Worm (Caenorhabditis elegans): ENCODE measurements around the gene F28C10.1.

The F28C10.1 gene

ce11 chrX:520881-521280 lies 22.0 kb upstream of the F28C10.1 start, which contains the start of gene B0310.3:
Gene B0310.3 (minus strand): TSS chrX:520981.
- TF ChIP-seq lsy-2 (tag; optimal IDR thresholded peaks at IDR 0.05) (no peak), lin-39 (tag; optimal IDR thresholded peaks at IDR 0.05) (no peak), C34F6.9 (tag; optimal IDR thresholded peaks at IDR 0.05) (no peak), lin-11 (tag; optimal IDR thresholded peaks at IDR 0.05) (no peak)

ce11 chrX:524498-524897 lies 18.4 kb upstream of the F28C10.1 start:
- TF ChIP-seq nhr-23 (tag; optimal IDR thresholded peaks at IDR 0.05) (no peak), crh-2 (tag; optimal IDR thresholded peaks at IDR 0.05) (no peak), nhr-25 (tag; optimal IDR thresholded peaks at IDR 0.05) (no peak)

DNA sequence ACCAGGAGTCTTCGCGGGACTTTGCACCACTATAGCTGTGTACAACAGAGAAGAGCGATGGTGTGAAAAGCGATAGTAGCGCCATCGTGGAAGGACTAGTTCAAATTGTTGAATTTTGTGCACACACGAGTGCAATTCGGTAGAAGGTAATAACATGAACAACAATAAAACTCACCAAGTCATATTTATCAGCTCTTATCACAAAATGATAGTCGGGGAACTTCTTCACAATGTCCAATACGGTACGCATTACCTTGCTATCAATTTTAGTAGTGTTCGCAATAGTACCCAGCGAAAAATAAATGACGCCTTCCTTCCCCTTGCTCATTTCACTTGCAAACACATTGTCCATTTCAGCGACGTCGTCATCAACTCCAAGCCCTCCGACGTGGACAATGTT lies 15.2 kb upstream of the F28C10.1 start:
- no peak for TF ChIP-seq lin-13 (GFP tag; optimal IDR thresholded peaks at IDR 0.05)
- no peak for TF ChIP-seq nhr-12 (tag; optimal IDR thresholded peaks at IDR 0.05)
- TF ChIP-seq zag-1 (tag; optimal IDR thresholded peaks at IDR 0.05): no peak
- no peak for TF ChIP-seq lsy-2 (tag; optimal IDR thresholded peaks at IDR 0.05)
- peak; percentile 52 for TF ChIP-seq fos-1 (tag; optimal IDR thresholded peaks at IDR 0.05)

ce11 chrX:528761-529160 lies 14.1 kb upstream of the F28C10.1 start:
- TF ChIP-seq lin-13 (GFP tag; optimal IDR thresholded peaks at IDR 0.05) (no peak), peb-1 (tag; optimal IDR thresholded peaks at IDR 0.05) (no peak), ztf-11 (tag; optimal IDR thresholded peaks at IDR 0.05) (no peak), nhr-11 (tag; optimal IDR thresholded peaks at IDR 0.05) (no peak), gmeb-1 (tag; optimal IDR thresholded peaks at IDR 0.05) (no peak)

- TF ChIP-seq sma-3 (GFP tag; optimal IDR thresholded peaks at IDR 0.05) (no peak), fos-1 (tag; optimal IDR thresholded peaks at IDR 0.05) (no peak), C34F6.9 (tag; optimal IDR thresholded peaks at IDR 0.05) (no peak), nhr-6 (tag; optimal IDR thresholded peaks at IDR 0.05) (no peak), lsy-2 (tag; optimal IDR thresholded peaks at IDR 0.05) (no peak), mab-5 (tag; optimal IDR thresholded peaks at IDR 0.05) (no peak), egl-27 (tag; optimal IDR thresholded peaks at IDR 0.05) (no peak), nhr-237 (tag; optimal IDR thresholded peaks at IDR 0.05) (no peak), lin-13 (GFP tag; optimal IDR thresholded peaks at IDR 0.05) (no peak), nhr-129 (tag; optimal IDR thresholded peaks at IDR 0.05) (no peak), ztf-11 (tag; optimal IDR thresholded peaks at IDR 0.05) (no peak)
Measured at ce11 chrX:529386-529785, 13.5 kb upstream of the F28C10.1 start.

- TF ChIP-seq mbf-1 (tag; optimal IDR thresholded peaks at IDR 0.05) (no peak), blmp-1 (tag; optimal IDR thresholded peaks at IDR 0.05; ENCODE audit: insufficient read depth) (no peak), ztf-4 (tag; optimal IDR thresholded peaks at IDR 0.05) (no peak), unc-62 (GFP tag; optimal IDR thresholded peaks at IDR 0.05) (no peak), unc-39 (tag; optimal IDR thresholded peaks at IDR 0.05) (no peak), nhr-10 (tag; optimal IDR thresholded peaks at IDR 0.05) (no peak), crh-2 (tag; optimal IDR thresholded peaks at IDR 0.05) (peak; percentile 63), elt-3 (tag; optimal IDR thresholded peaks at IDR 0.05) (no peak), fos-1 (tag; optimal IDR thresholded peaks at IDR 0.05) (peak; percentile 94), sem-4 (tag; optimal IDR thresholded peaks at IDR 0.05) (no peak), sma-9 (GFP tag; optimal IDR thresholded peaks at IDR 0.05) (peak; percentile 46), sma-9 (tag; optimal IDR thresholded peaks at IDR 0.05) (no peak)
Measured at ce11 chrX:530011-530410, 12.9 kb upstream of the F28C10.1 start, which contains the start of gene ugt-46. Gene ugt-46 (minus strand): TSS chrX:530289.

- TF ChIP-seq ama-1 (optimal IDR thresholded peaks at IDR 0.05) (no peak), snpc-4 (tag; optimal IDR thresholded peaks at IDR 0.05) (no peak), nhr-237 (tag; optimal IDR thresholded peaks at IDR 0.05) (no peak), nhr-129 (tag; optimal IDR thresholded peaks at IDR 0.05) (no peak), mdl-1 (tag; optimal IDR thresholded peaks at IDR 0.05) (no peak), nhr-23 (tag; optimal IDR thresholded peaks at IDR 0.05) (no peak), elt-3 (tag; optimal IDR thresholded peaks at IDR 0.05) (no peak), nhr-25 (tag; optimal IDR thresholded peaks at IDR 0.05) (no peak), blmp-1 (tag; optimal IDR thresholded peaks at IDR 0.05; ENCODE audit: insufficient read depth) (no peak), elt-1 (tag; optimal IDR thresholded peaks at IDR 0.05) (no peak), nhr-6 (tag; optimal IDR thresholded peaks at IDR 0.05) (no peak), unc-55 (GFP tag; optimal IDR thresholded peaks at IDR 0.05) (no peak), F13H6.1 (tag; optimal IDR thresholded peaks at IDR 0.05) (no peak), lin-13 (GFP tag; optimal IDR thresholded peaks at IDR 0.05) (no peak), nhr-77 (tag; optimal IDR thresholded peaks at IDR 0.05) (no peak), Y55F3AM.14 (GFP tag; optimal IDR thresholded peaks at IDR 0.05) (no peak), nhr-11 (tag; optimal IDR thresholded peaks at IDR 0.05) (no peak), C34F6.9 (tag; optimal IDR thresholded peaks at IDR 0.05) (no peak)
Measured at ce11 chrX:530909-531308, 12.0 kb upstream of the F28C10.1 start, which contains the start of gene B0310.6. Gene B0310.6 (minus strand): TSS chrX:531009.
